Worm (Caenorhabditis elegans) whole organism, L4 larva: ENCODE data around the gene T04C12.1.

Experiments used
- ceh-82 ChIP-seq: sonication (generic microtip); optimal IDR thresholded peaks from 2 replicates; lab custom pipeline; 2017; ENCODE audit warnings: missing biosample characterization, missing genetic modification characterization
- ces-1 ChIP-seq: fragments of 150-350 bp; sonication (generic microtip); optimal IDR thresholded peaks from 4 replicates; lab custom pipeline; 2014; ENCODE audit warnings: missing biosample characterization, missing genetic modification reagents, missing genetic modification characterization
- mep-1 ChIP-seq: fragments of 150-350 bp; sonication (generic microtip); optimal IDR thresholded peaks from 3 replicates; lab custom pipeline; 2014; ENCODE audit warnings: missing biosample characterization, missing genetic modification characterization
- skn-1 ChIP-seq: fragments of 150-350 bp; optimal IDR thresholded peaks from 2 replicates; lab custom pipeline; 2014; ENCODE audit warnings: missing biosample characterization, missing genetic modification characterization
- spr-3 ChIP-seq: fragments of 200-800 bp; sonication (Bioruptor generic); optimal IDR thresholded peaks from 2 replicates; lab custom pipeline; 2018; ENCODE audit warnings: mild to moderate bottlenecking, missing genetic modification characterization, missing compliant biosample characterization

DNA sequence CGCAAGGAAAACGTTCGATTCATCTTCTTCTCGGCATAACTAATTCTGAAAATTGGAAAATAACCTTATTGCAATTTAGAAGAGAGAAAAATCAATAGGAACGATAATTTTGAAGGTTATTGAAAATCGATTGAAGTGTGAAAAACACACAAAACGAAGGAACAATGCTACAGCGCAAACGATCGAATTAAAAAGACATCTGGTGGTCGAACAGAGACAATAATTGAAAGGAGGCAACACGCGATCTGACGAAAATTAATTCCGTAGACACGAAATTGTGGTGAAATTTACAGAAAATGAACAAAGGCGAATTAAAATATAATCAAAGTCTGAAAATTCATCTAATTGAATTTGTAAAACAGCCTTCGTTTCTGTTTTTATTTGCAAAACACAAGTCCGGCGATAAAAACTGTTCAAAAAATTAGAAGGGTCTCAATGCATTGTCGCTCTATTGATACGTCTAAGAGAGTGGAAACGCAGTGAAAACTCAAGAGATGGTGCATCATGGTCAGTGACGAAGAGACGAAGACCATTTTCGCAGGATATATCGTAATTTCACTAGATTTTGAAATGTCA is 19.6 kb downstream of the T04C12.1 start, which contains the start of gene pak-2:
- TF ChIP-seq skn-1 (tag; lab: Kevin White, UChicago) = no peak
- TF ChIP-seq ceh-82 (tag; lab: Kevin White, UChicago) = no peak
- TF ChIP-seq spr-3 (GFP tag; lab: Kevin White, UChicago) = no peak
- TF ChIP-seq ces-1 (GFP tag; lab: Kevin White, UChicago) = no peak
- TF ChIP-seq mep-1 (tag; lab: Kevin White, UChicago) = peak; percentile 90
